Fruit fly (Drosophila melanogaster): ENCODE data around the gene Pc.

Pc gene

DNA sequence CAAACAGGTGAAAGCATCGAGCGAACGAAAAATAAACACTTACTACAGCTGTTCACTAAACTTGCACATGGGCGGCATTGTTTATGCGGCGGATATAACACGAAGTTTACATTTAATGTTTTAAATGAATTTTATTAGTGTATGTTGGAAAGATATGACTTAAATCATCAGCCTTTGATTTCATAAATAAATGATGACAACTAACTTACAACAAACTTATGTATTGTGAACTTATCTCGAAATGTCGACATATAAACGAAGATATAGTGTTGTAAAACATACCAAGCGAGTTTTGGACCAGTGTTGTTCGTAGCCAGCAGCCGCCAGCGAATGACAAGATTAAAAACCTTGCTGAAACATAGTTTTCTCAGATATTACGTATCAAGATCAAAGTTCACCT is 13.4 kb downstream of the Pc start, which contains the start of the genes CG11309 and CG7632 (continued):
- TF ChIP-seq CG3919 (GFP tag; optimal IDR thresholded peaks at IDR 0.05) = peak; percentile 100
- peak; percentile 99 for TF ChIP-seq CG32006 (GFP tag; optimal IDR thresholded peaks at IDR 0.05)
- TF ChIP-seq CG8632 (GFP tag; optimal IDR thresholded peaks at IDR 0.05) = peak; percentile 99
- TF ChIP-seq CG11294 (GFP tag; IDR thresholded peaks at IDR 0.05) = peak; percentile 98
- TF ChIP-seq CG10669 (GFP tag; optimal IDR thresholded peaks at IDR 0.05) = peak; percentile 100
- peak; percentile 100 for TF ChIP-seq CG3032 (tag; optimal IDR thresholded peaks at IDR 0.05)
- peak; percentile 99 for TF ChIP-seq Smox (GFP tag; optimal IDR thresholded peaks at IDR 0.05)
- peak; percentile 99 for TF ChIP-seq CG15336 (GFP tag; IDR thresholded peaks at IDR 0.05)
- peak; percentile 99 for TF ChIP-seq eg (GFP tag; IDR thresholded peaks at IDR 0.05)
- TF ChIP-seq Eip75B (GFP tag; optimal IDR thresholded peaks at IDR 0.05) = peak; percentile 100
- TF ChIP-seq salr (GFP tag; optimal IDR thresholded peaks at IDR 0.05) = peak; percentile 99
- TF ChIP-seq ss (GFP tag; optimal IDR thresholded peaks at IDR 0.05) = peak; percentile 99 to 100
- peak; percentile 97 for TF ChIP-seq fkh (GFP tag; optimal IDR thresholded peaks at IDR 0.05)
- peak; percentile 97 for TF ChIP-seq Sox15 (GFP tag; optimal IDR thresholded peaks at IDR 0.05)
- TF ChIP-seq CG34406 (GFP tag; optimal IDR thresholded peaks at IDR 0.05) = peak; percentile 100
- peak; percentile 99 for TF ChIP-seq CG6808 (GFP tag; optimal IDR thresholded peaks at IDR 0.05)
- TF ChIP-seq cyc (GFP tag; optimal IDR thresholded peaks at IDR 0.05) = peak; percentile 99
- TF ChIP-seq spab (GFP tag; optimal IDR thresholded peaks at IDR 0.05) = peak; percentile 99
- TF ChIP-seq CG6792 (GFP tag; optimal IDR thresholded peaks at IDR 0.05) = peak; percentile 99
- peak; percentile 99 for TF ChIP-seq CG31627 (GFP tag; optimal IDR thresholded peaks at IDR 0.05)
- peak; percentile 99 for TF ChIP-seq OdsH (GFP tag; optimal IDR thresholded peaks at IDR 0.05)
- peak; percentile 100 for TF ChIP-seq Ets96B (tag; optimal IDR thresholded peaks at IDR 0.05)
- peak; percentile 99 for TF ChIP-seq acj6 (GFP tag; optimal IDR thresholded peaks at IDR 0.05)
- peak; percentile 99 for TF ChIP-seq lz (GFP tag; optimal IDR thresholded peaks at IDR 0.05)
- peak; percentile 96 for TF ChIP-seq CG4318 (GFP tag; optimal IDR thresholded peaks at IDR 0.05)
- peak; percentile 99 for TF ChIP-seq Sox14 (GFP tag; optimal IDR thresholded peaks at IDR 0.05)
- TF ChIP-seq CG6276 (GFP tag; optimal IDR thresholded peaks at IDR 0.05) = peak; percentile 97
- TF ChIP-seq Lpt (GFP tag; optimal IDR thresholded peaks at IDR 0.05) = peak; percentile 99
- TF ChIP-seq Gug (GFP tag; IDR thresholded peaks at IDR 0.05) = peak; percentile 98
- TF ChIP-seq Met (GFP tag; optimal IDR thresholded peaks at IDR 0.05) = peak; percentile 99
- TF ChIP-seq Hr4 (GFP tag; optimal IDR thresholded peaks at IDR 0.05) = peak; percentile 99
- peak; percentile 100 for TF ChIP-seq CG6163 (GFP tag; IDR thresholded peaks at IDR 0.05)

DNA sequence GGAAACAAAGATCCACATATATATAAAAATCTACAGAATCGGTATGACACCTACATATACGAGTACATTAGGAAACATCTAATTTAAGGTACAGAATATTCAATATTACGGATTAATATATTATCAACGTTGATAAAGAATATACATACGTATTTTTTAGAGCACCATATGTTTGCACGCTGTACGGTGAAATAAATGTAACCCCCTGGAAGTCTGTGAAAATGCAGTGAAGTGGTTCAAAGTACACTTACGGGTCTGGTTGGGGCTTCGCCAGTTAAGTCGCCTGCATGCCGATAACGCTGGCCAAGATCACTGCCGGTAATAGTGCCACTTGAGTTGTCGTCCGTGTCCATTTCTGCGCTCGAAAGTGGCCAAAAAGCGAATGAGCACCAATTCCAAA is 14.2 kb downstream of the Pc start:
- no peak for TF ChIP-seq Ets96B (tag; optimal IDR thresholded peaks at IDR 0.05)
- no peak for TF ChIP-seq CG6276 (GFP tag; optimal IDR thresholded peaks at IDR 0.05)
- TF ChIP-seq Blimp-1 (GFP tag; optimal IDR thresholded peaks at IDR 0.05) = no peak
- no peak for TF ChIP-seq CG6808 (GFP tag; optimal IDR thresholded peaks at IDR 0.05)
- no peak for TF ChIP-seq Lpt (GFP tag; optimal IDR thresholded peaks at IDR 0.05)
- no peak for TF ChIP-seq Eip78C (GFP tag)
- no peak for TF ChIP-seq dac (GFP tag; optimal IDR thresholded peaks at IDR 0.05)
- TF ChIP-seq lz (GFP tag; optimal IDR thresholded peaks at IDR 0.05) = no peak
- no peak for TF ChIP-seq Sox102F (GFP tag; optimal IDR thresholded peaks at IDR 0.05)
- TF ChIP-seq Hr39 (GFP tag; optimal IDR thresholded peaks at IDR 0.05) = no peak
- no peak for TF ChIP-seq Eip93F (GFP tag; optimal IDR thresholded peaks at IDR 0.05)
- no peak for TF ChIP-seq CG6163 (GFP tag; IDR thresholded peaks at IDR 0.05)
- no peak for TF ChIP-seq Sox14 (GFP tag; optimal IDR thresholded peaks at IDR 0.05)
- TF ChIP-seq CG3032 (tag; optimal IDR thresholded peaks at IDR 0.05) = no peak
- no peak for TF ChIP-seq CG34406 (GFP tag; optimal IDR thresholded peaks at IDR 0.05)
- no peak for TF ChIP-seq Smox (GFP tag; optimal IDR thresholded peaks at IDR 0.05)
- no peak for TF ChIP-seq svp (GFP tag)

DNA sequence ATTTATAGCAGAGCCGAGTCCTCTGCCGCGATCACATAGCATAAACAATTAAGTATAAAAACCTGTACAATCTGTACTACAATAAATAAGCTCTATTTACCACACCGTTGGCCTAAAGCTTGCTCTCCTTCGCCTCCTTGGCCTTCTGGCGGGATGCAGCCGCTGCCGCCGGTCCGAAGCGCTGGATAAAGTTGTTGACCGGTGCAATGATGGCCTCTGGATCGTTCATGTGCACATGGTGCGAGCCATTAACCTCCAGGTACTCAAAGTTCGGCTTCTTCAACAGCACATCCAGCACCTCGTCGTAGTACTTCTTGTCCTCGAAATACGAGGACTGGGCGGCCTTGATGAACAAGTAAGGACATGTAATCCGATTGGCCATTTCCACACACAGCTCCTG is 15.3 kb downstream of the Pc start:
- TF ChIP-seq CG4318 (GFP tag; optimal IDR thresholded peaks at IDR 0.05) (no peak), CG8319 (GFP tag; optimal IDR thresholded peaks at IDR 0.05) (no peak), Hr38 (GFP tag; optimal IDR thresholded peaks at IDR 0.05) (no peak), Met (GFP tag; optimal IDR thresholded peaks at IDR 0.05) (no peak), Hr4 (GFP tag; optimal IDR thresholded peaks at IDR 0.05) (no peak), Eip75B (GFP tag; optimal IDR thresholded peaks at IDR 0.05) (no peak), svp (GFP tag) (no peak), CG6163 (GFP tag; IDR thresholded peaks at IDR 0.05) (no peak), vri (GFP tag; optimal IDR thresholded peaks at IDR 0.05) (no peak), CG6276 (GFP tag; optimal IDR thresholded peaks at IDR 0.05) (no peak), CG15336 (GFP tag; IDR thresholded peaks at IDR 0.05) (no peak), fd85E (GFP tag; optimal IDR thresholded peaks at IDR 0.05) (no peak), CG8119 (GFP tag; IDR thresholded peaks at IDR 0.05) (no peak)
